Worm (Caenorhabditis elegans) whole organism, L1 larva: ENCODE measurements around the gene dcn-1.
A peak's percentile ranks its signal among the peaks of the same experiment; 100 is the strongest.

Experiments
- C16A3.4 ChIP-seq: fragments of 150-350 bp; optimal IDR thresholded peaks from 2 replicates; lab custom pipeline; 2014; ENCODE audit warnings: missing biosample characterization, missing genetic modification characterization
- F16B12.6 ChIP-seq: fragments of 150-350 bp; optimal IDR thresholded peaks from 2 replicates; lab custom pipeline; 2014; ENCODE audit warnings: missing biosample characterization, missing genetic modification characterization
- ceh-63 ChIP-seq: fragments of 200-800 bp; sonication (Bioruptor generic); optimal IDR thresholded peaks from 2 replicates; lab custom pipeline; 2018; ENCODE audit warnings: mild to moderate bottlenecking, missing genetic modification characterization, missing compliant biosample characterization
- ceh-8 ChIP-seq: fragments of 200-800 bp; sonication (Bioruptor generic); optimal IDR thresholded peaks from 2 replicates; lab custom pipeline; 2018; ENCODE audit warnings: mild to moderate bottlenecking, missing genetic modification characterization, moderate library complexity, missing compliant biosample characterization
- ceh-82 ChIP-seq, 3 experiments: fragments of 150-350 bp in 1 of 3; sonication (generic microtip) in 2 of 3; optimal IDR thresholded peaks; 2 replicates each; lab custom pipeline; 2014 to 2017; ENCODE audit warnings: missing biosample characterization in 3 of 3, missing genetic modification characterization in 3 of 3
- ceh-88 ChIP-seq: fragments of 200-800 bp; sonication (Bioruptor generic); IDR thresholded peaks from 2 replicates; pipeline ENCODE4 v1.3.6; 2022; ENCODE audit warnings: missing genetic modification characterization, missing compliant biosample characterization
- ceh-90 ChIP-seq: sonication (generic microtip); optimal IDR thresholded peaks from 2 replicates; lab custom pipeline; 2016; ENCODE audit warnings: missing genetic modification characterization, missing compliant biosample characterization
- ces-1 ChIP-seq: fragments of 150-350 bp; optimal IDR thresholded peaks from 2 replicates; lab custom pipeline; 2014; ENCODE audit warnings: missing biosample characterization, missing genetic modification reagents, missing genetic modification characterization
- dpl-1 ChIP-seq, 3 experiments: fragments of 150-350 bp in 2 of 3; sonication (generic microtip) in 1 of 3; optimal IDR thresholded peaks; 2 replicates each; lab custom pipeline; 2014 to 2017; ENCODE audit warnings: missing biosample characterization in 3 of 3, missing genetic modification characterization in 3 of 3, missing genetic modification reagents in 3 of 3
- dsc-1 ChIP-seq: sonication (generic microtip); optimal IDR thresholded peaks from 2 replicates; lab custom pipeline; 2016; ENCODE audit warnings: mild to moderate bottlenecking, missing genetic modification characterization, missing compliant biosample characterization
- efl-3 ChIP-seq: fragments of 200-800 bp; sonication (Bioruptor generic); optimal IDR thresholded peaks from 2 replicates; lab custom pipeline; 2018; ENCODE audit warnings: mild to moderate bottlenecking, missing genetic modification characterization, missing compliant biosample characterization
- egl-13 ChIP-seq: sonication (generic microtip); optimal IDR thresholded peaks from 2 replicates; lab custom pipeline; 2016; ENCODE audit warnings: missing genotype, missing genetic modification reagents, missing genetic modification characterization, missing compliant biosample characterization
- elt-2 ChIP-seq: sonication (generic microtip); optimal IDR thresholded peaks from 2 replicates; lab custom pipeline; 2016; ENCODE audit warnings: missing genetic modification characterization, mild to moderate bottlenecking, inconsistent platforms, missing compliant biosample characterization, missing genetic modification reagents
- elt-3 ChIP-seq, 6 experiments: fragments of 150-350 bp in 1 of 6; sonication (generic microtip); optimal IDR thresholded peaks; 2 replicates each; lab custom pipeline; 2017 to 2018; ENCODE audit warnings: missing biosample characterization in 6 of 6, missing genetic modification characterization in 6 of 6, inconsistent platforms in 1 of 6
- fos-1 ChIP-seq: fragments of 150-350 bp; optimal IDR thresholded peaks from 2 replicates; lab custom pipeline; 2014; ENCODE audit warnings: missing biosample characterization, missing genetic modification characterization
- hlh-4 ChIP-seq: sonication (generic microtip); optimal IDR thresholded peaks from 2 replicates; lab custom pipeline; 2016; ENCODE audit warnings: mild to moderate bottlenecking, missing genetic modification characterization, missing compliant biosample characterization
- irx-1 ChIP-seq: sonication (generic microtip); optimal IDR thresholded peaks from 2 replicates; lab custom pipeline; 2016; ENCODE audit warnings: missing genetic modification characterization, missing compliant biosample characterization
- isw-1 ChIP-seq: fragments of 200-800 bp; sonication (Bioruptor generic); IDR thresholded peaks from 2 replicates; pipeline ENCODE4 v1.3.6; 2022; ENCODE audit warnings: missing genetic modification characterization, missing compliant biosample characterization
- jun-1 ChIP-seq: fragments of 150-350 bp; optimal IDR thresholded peaks from 2 replicates; lab custom pipeline; 2014; ENCODE audit warnings: missing biosample characterization, missing genetic modification reagents, missing genetic modification characterization
- lin-14 ChIP-seq: fragments of 200-800 bp; sonication (Bioruptor generic); optimal IDR thresholded peaks from 2 replicates; lab custom pipeline; 2018; ENCODE audit warnings: mild to moderate bottlenecking, missing genetic modification characterization, moderate library complexity, missing compliant biosample characterization
- lin-15B ChIP-seq: fragments of 150-350 bp; sonication (generic microtip); optimal IDR thresholded peaks from 3 replicates; lab custom pipeline; 2014; ENCODE audit warnings: missing biosample characterization, missing genetic modification characterization
- lir-3 ChIP-seq: sonication (generic microtip); optimal IDR thresholded peaks from 2 replicates; lab custom pipeline; 2016; ENCODE audit warnings: mild to moderate bottlenecking, missing genetic modification characterization, moderate library complexity, missing compliant biosample characterization; ENCODE audit not compliant: poor library complexity
- lsy-2 ChIP-seq, 2 experiments: fragments of 150-350 bp; optimal IDR thresholded peaks; 2 replicates each; lab custom pipeline; 2014; ENCODE audit warnings: missing biosample characterization in 2 of 2, missing genetic modification characterization in 2 of 2
- mab-9 ChIP-seq: fragments of 200-800 bp; sonication (Bioruptor generic); IDR thresholded peaks from 2 replicates; pipeline ENCODE4 v1.3.6; 2022; ENCODE audit warnings: missing genetic modification reagents, missing genetic modification characterization, missing compliant biosample characterization
- nhr-19 ChIP-seq: fragments of 200-800 bp; sonication (Bioruptor generic); conservative IDR thresholded peaks from 2 replicates; pipeline ENCODE4 v1.3.6; 2022; ENCODE audit warnings: missing genetic modification characterization, missing compliant biosample characterization
- nhr-76 ChIP-seq: sonication (generic microtip); optimal IDR thresholded peaks from 2 replicates; lab custom pipeline; 2017; ENCODE audit warnings: missing biosample characterization, missing genetic modification characterization
- nhr-84 ChIP-seq: sonication (generic microtip); optimal IDR thresholded peaks from 2 replicates; lab custom pipeline; 2017; ENCODE audit warnings: missing biosample characterization, missing genetic modification characterization
- nhr-85 ChIP-seq: sonication (generic microtip); peaks from one replicate; lab custom pipeline; 2016; ENCODE audit warnings: missing genetic modification characterization, inconsistent platforms, missing compliant biosample characterization
- nhr-90 ChIP-seq: sonication (generic microtip); optimal IDR thresholded peaks from 2 replicates; lab custom pipeline; 2016; ENCODE audit warnings: mild to moderate bottlenecking, missing genetic modification characterization, missing compliant biosample characterization; ENCODE audit not compliant: poor library complexity
- pag-3 ChIP-seq: sonication (generic microtip); optimal IDR thresholded peaks from 2 replicates; lab custom pipeline; 2017; ENCODE audit warnings: missing genetic modification characterization, mild to moderate bottlenecking, missing compliant biosample characterization, antibody characterized with exemption, borderline replicate concordance; ENCODE audit not compliant: insufficient read depth
- pqm-1 ChIP-seq: sonication (generic microtip); optimal IDR thresholded peaks from 3 replicates; lab custom pipeline; 2017; ENCODE audit warnings: missing biosample characterization, missing genetic modification characterization
- rnt-1 ChIP-seq: sonication (generic microtip); optimal IDR thresholded peaks from 2 replicates; lab custom pipeline; 2016; ENCODE audit warnings: mild to moderate bottlenecking, missing genetic modification characterization, moderate library complexity, missing compliant biosample characterization
- skn-1 ChIP-seq: fragments of 150-350 bp; optimal IDR thresholded peaks from 2 replicates; lab custom pipeline; 2014; ENCODE audit warnings: missing biosample characterization, missing genetic modification characterization
- snpc-4 ChIP-seq: fragments of 150-350 bp; optimal IDR thresholded peaks from 2 replicates; lab custom pipeline; 2014; ENCODE audit warnings: missing biosample characterization, missing genetic modification characterization
- snu-23 ChIP-seq: sonication (generic microtip); optimal IDR thresholded peaks from 2 replicates; lab custom pipeline; 2016; ENCODE audit warnings: missing genetic modification characterization, missing compliant biosample characterization
- sox-4 ChIP-seq: sonication (generic microtip); optimal IDR thresholded peaks from 2 replicates; lab custom pipeline; 2016; ENCODE audit warnings: missing genetic modification characterization, missing compliant biosample characterization
- sup-37 ChIP-seq: fragments of 200-800 bp; sonication (Bioruptor generic); optimal IDR thresholded peaks from 2 replicates; lab custom pipeline; 2018; ENCODE audit warnings: mild to moderate bottlenecking, missing genetic modification characterization, missing compliant biosample characterization
- swsn-7 ChIP-seq: sonication (generic microtip); optimal IDR thresholded peaks from 2 replicates; lab custom pipeline; 2016; ENCODE audit warnings: missing genetic modification characterization, missing compliant biosample characterization
- tbx-2 ChIP-seq: sonication (generic microtip); optimal IDR thresholded peaks from 2 replicates; lab custom pipeline; 2016; ENCODE audit warnings: missing genetic modification characterization, missing compliant biosample characterization
- tlp-1 ChIP-seq: fragments of 150-350 bp; optimal IDR thresholded peaks from 2 replicates; lab custom pipeline; 2014; ENCODE audit warnings: missing biosample characterization, missing genetic modification characterization
- unc-130 ChIP-seq: fragments of 150-350 bp; optimal IDR thresholded peaks from 2 replicates; lab custom pipeline; 2017; ENCODE audit warnings: missing biosample characterization, missing genetic modification characterization, inconsistent platforms
- unc-62 ChIP-seq: fragments of 150-350 bp; optimal IDR thresholded peaks from 2 replicates; lab custom pipeline; 2014; ENCODE audit warnings: missing biosample characterization, missing genetic modification reagents, missing genetic modification characterization
- vab-15 ChIP-seq: sonication (generic microtip); optimal IDR thresholded peaks from 2 replicates; lab custom pipeline; 2017; ENCODE audit warnings: missing genotype, mild to moderate bottlenecking, missing genetic modification characterization, missing compliant biosample characterization
- zag-1 ChIP-seq: fragments of 150-350 bp; optimal IDR thresholded peaks from 2 replicates; lab custom pipeline; 2014; ENCODE audit warnings: missing biosample characterization, missing genetic modification characterization
- ztf-4 ChIP-seq: fragments of 150-350 bp; optimal IDR thresholded peaks from 2 replicates; lab custom pipeline; 2014; ENCODE audit warnings: missing biosample characterization, missing genetic modification characterization

dcn-1 gene

ce11 chrIII:4281955-4282618, 31.6 kb upstream of the dcn-1 start (continued):
- peak; percentile 88 for TF ChIP-seq vab-15 (tag; lab: Kevin White, UChicago)
- TF ChIP-seq mab-9, result peak; percentile 92
- peak; percentile 100 for TF ChIP-seq nhr-85 (tag; lab: Kevin White, UChicago)
- TF ChIP-seq ceh-63 (GFP tag; lab: Kevin White, UChicago), result peak; percentile 27
- TF ChIP-seq sox-4, result peak; percentile 97
- peak; percentile 87 for TF ChIP-seq snpc-4
- no peak for TF ChIP-seq tlp-1 (tag; lab: Kevin White, UChicago)
- peak; percentile 100 for TF ChIP-seq tbx-2 (tag; lab: Kevin White, UChicago)
- peak; percentile 99 for TF ChIP-seq nhr-90 (tag; lab: Kevin White, UChicago)
- peak in 4 of 6 experiments; percentile 19 to 90 (median 66) for TF ChIP-seq elt-3 (tag; optimal IDR thresholded peaks at IDR 0.05; lab: Kevin White, UChicago)
- peak; percentile 96 for TF ChIP-seq sup-37 (GFP tag; lab: Kevin White, UChicago)
- peak; percentile 97 for TF ChIP-seq ceh-8
- peak; percentile 100 for TF ChIP-seq egl-13 (tag; lab: Kevin White, UChicago)
- TF ChIP-seq ceh-82 (tag; optimal IDR thresholded peaks at IDR 0.05; lab: Kevin White, UChicago), result peak; percentile 69 to 84 (median 73)
- TF ChIP-seq elt-2 (tag; lab: Kevin White, UChicago), result peak; percentile 91
- peak; percentile 49 for TF ChIP-seq ceh-90
- TF ChIP-seq skn-1 (tag; lab: Kevin White, UChicago), result peak; percentile 86
- peak; percentile 100 for TF ChIP-seq lin-14
- peak; percentile 18 for TF ChIP-seq unc-62
- TF ChIP-seq F16B12.6 (tag; lab: Kevin White, UChicago), result peak; percentile 14
- TF ChIP-seq jun-1 (tag; lab: Kevin White, UChicago), result peak; percentile 97
- peak; percentile 94 for TF ChIP-seq ceh-88 (GFP tag; lab: Robert Waterston, UW)
- TF ChIP-seq ztf-4 (tag; lab: Kevin White, UChicago), result peak; percentile 98
- peak; percentile 99 for TF ChIP-seq swsn-7
- TF ChIP-seq pqm-1, result peak; percentile 70
- TF ChIP-seq lin-15B, result peak; percentile 48
- TF ChIP-seq nhr-84, result no peak
- TF ChIP-seq unc-130 (tag; lab: Kevin White, UChicago), result peak; percentile 55
- TF ChIP-seq hlh-4 (tag; lab: Kevin White, UChicago), result peak; percentile 72
- TF ChIP-seq ces-1, result peak; percentile 29
- peak; percentile 91 for TF ChIP-seq isw-1 (GFP tag; lab: Robert Waterston, UW)
- peak; percentile 17 for TF ChIP-seq nhr-76
- TF ChIP-seq dpl-1 (GFP tag; optimal IDR thresholded peaks at IDR 0.05; lab: Kevin White, UChicago), result peak; percentile 59 to 68 (median 68)
- TF ChIP-seq fos-1 (tag; lab: Kevin White, UChicago), result peak; percentile 73
- TF ChIP-seq dsc-1 (tag; lab: Kevin White, UChicago), result peak; percentile 99
- TF ChIP-seq lir-3 (tag; lab: Kevin White, UChicago), result peak; percentile 92
- TF ChIP-seq C16A3.4, result peak; percentile 91
- peak; percentile 83 for TF ChIP-seq efl-3 (GFP tag; lab: Kevin White, UChicago)
- peak; percentile 77 for TF ChIP-seq zag-1
- peak; percentile 97 for TF ChIP-seq irx-1 (tag; lab: Kevin White, UChicago)
- TF ChIP-seq rnt-1 (tag; lab: Kevin White, UChicago), result peak; percentile 90
- peak; percentile 95 for TF ChIP-seq pag-3 (tag; lab: Kevin White, UChicago)
- TF ChIP-seq lsy-2 (tag; optimal IDR thresholded peaks at IDR 0.05; lab: Kevin White, UChicago), result peak; percentile 91 to 94
- TF ChIP-seq snu-23 (GFP tag; lab: Kevin White, UChicago), result peak; percentile 99
- TF ChIP-seq nhr-19 (GFP tag; lab: Robert Waterston, UW), result peak; percentile 98
